Fruit fly (Drosophila melanogaster) whole organism, adult: ENCODE results near the gene bark.

Experiments
- CG14711 ChIP-seq: fragments of 200-800 bp; sonication (Bioruptor generic); optimal IDR thresholded peaks from 2 replicates; lab custom pipeline; 2018; ENCODE audit warnings: missing biosample characterization, mild to moderate bottlenecking, missing genetic modification characterization, moderate library complexity
- Crg-1 ChIP-seq: fragments of 200-800 bp; sonication (Bioruptor generic); optimal IDR thresholded peaks from 2 replicates; lab custom pipeline; 2016; ENCODE audit warnings: missing biosample characterization, missing genetic modification characterization
- Hr96 ChIP-seq: fragments of 200-800 bp; sonication (Bioruptor generic); optimal IDR thresholded peaks from 2 replicates; lab custom pipeline; 2016; ENCODE audit warnings: missing biosample characterization, missing genetic modification characterization
- Mnt ChIP-seq: fragments of 200-800 bp; sonication (Bioruptor generic); optimal IDR thresholded peaks from 2 replicates; lab custom pipeline; 2016; ENCODE audit warnings: missing biosample characterization, mild to moderate bottlenecking, missing genetic modification characterization
- kay ChIP-seq: fragments of 200-800 bp; sonication (Bioruptor generic); peaks from one replicate; lab custom pipeline; 2016; ENCODE audit warnings: missing biosample characterization, missing genetic modification characterization, borderline replicate concordance
- tj ChIP-seq: fragments of 200-800 bp; sonication (Bioruptor generic); optimal IDR thresholded peaks from 3 replicates; lab custom pipeline; 2017; ENCODE audit warnings: missing biosample characterization, mild to moderate bottlenecking, missing genetic modification characterization, moderate library complexity
- toe ChIP-seq: fragments of 200-800 bp; sonication (Bioruptor generic); optimal IDR thresholded peaks from 2 replicates; lab custom pipeline; 2016; ENCODE audit warnings: missing biosample characterization, missing genetic modification characterization

DNA sequence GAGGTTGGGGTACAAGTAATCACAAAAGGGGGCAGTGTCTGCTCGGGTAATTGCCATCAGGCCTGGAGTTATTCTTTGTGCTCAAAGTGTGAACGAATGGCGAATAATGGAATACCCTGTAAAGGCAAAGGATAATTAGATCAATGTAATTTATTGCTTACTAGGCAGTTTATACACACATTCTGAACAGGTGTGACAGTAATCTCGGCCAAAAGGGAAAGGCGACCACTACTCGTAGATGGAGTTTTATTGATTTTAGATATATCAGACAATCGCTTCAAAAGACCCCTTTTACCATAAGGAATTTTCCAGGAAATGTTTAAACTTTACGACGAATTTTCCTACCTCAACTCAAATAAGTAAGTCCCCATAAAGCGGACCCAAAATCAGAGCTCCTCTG, 6.4 kb upstream of the bark start:
- TF ChIP-seq toe (no peak), Hr96 (no peak), CG14711 (no peak), Crg-1 (GFP tag; lab: Kevin White, UChicago) (no peak), kay (GFP tag; lab: Kevin White, UChicago) (no peak), tj (GFP tag; lab: Kevin White, UChicago) (no peak), Mnt (GFP tag; lab: Kevin White, UChicago) (no peak)
